Worm (Caenorhabditis elegans) whole organism, L2 larva: ENCODE data around the gene F15B9.6.
A peak's percentile ranks its signal among the peaks of the same experiment; 100 is the strongest.
"Not testable (repeated sequence)": the region's sequence is repeated elsewhere in the genome, so short reads cannot be mapped to it uniquely, and the experiment has no call there.

Experiments
- C34F6.9 ChIP-seq: fragments of 150-350 bp; optimal IDR thresholded peaks from 2 replicates; lab custom pipeline; 2014; ENCODE audit warnings: missing biosample characterization, missing genetic modification characterization
- F13H6.1 ChIP-seq: sonication (generic microtip); optimal IDR thresholded peaks from 2 replicates; lab custom pipeline; 2016; ENCODE audit warnings: missing genetic modification characterization, missing compliant biosample characterization
- Y55F3AM.14 ChIP-seq: fragments of 200-800 bp; sonication (Bioruptor generic); optimal IDR thresholded peaks from 2 replicates; lab custom pipeline; 2018; ENCODE audit warnings: mild to moderate bottlenecking, missing genetic modification characterization, missing compliant biosample characterization
- aly-2 ChIP-seq: fragments of 150-350 bp; optimal IDR thresholded peaks from 2 replicates; lab custom pipeline; 2014; ENCODE audit warnings: missing biosample characterization, missing genetic modification characterization
- ama-1 ChIP-seq: fragments of 150-350 bp; optimal IDR thresholded peaks from 2 replicates; lab custom pipeline; 2018; ENCODE audit warnings: inconsistent platforms
- ceh-16 ChIP-seq: fragments of 150-350 bp; optimal IDR thresholded peaks from 2 replicates; lab custom pipeline; 2014; ENCODE audit warnings: missing biosample characterization, missing genetic modification characterization
- ceh-82 ChIP-seq: fragments of 150-350 bp; optimal IDR thresholded peaks from 2 replicates; lab custom pipeline; 2014; ENCODE audit warnings: missing biosample characterization, missing genetic modification characterization
- crh-2 ChIP-seq: sonication (generic microtip); optimal IDR thresholded peaks from 2 replicates; lab custom pipeline; 2017; ENCODE audit warnings: missing biosample characterization, missing genetic modification characterization
- fos-1 ChIP-seq: fragments of 150-350 bp; optimal IDR thresholded peaks from 2 replicates; lab custom pipeline; 2014; ENCODE audit warnings: missing biosample characterization, missing genetic modification characterization
- gmeb-1 ChIP-seq: fragments of 150-350 bp; optimal IDR thresholded peaks from 2 replicates; lab custom pipeline; 2014; ENCODE audit warnings: missing biosample characterization, missing genetic modification characterization
- lin-11 ChIP-seq: fragments of 150-350 bp; sonication (generic microtip); optimal IDR thresholded peaks from 2 replicates; lab custom pipeline; 2014; ENCODE audit warnings: missing biosample characterization, missing genetic modification characterization, inconsistent platforms, mixed read lengths
- lin-13 ChIP-seq: fragments of 150-350 bp; optimal IDR thresholded peaks from 2 replicates; lab custom pipeline; 2014; ENCODE audit warnings: missing biosample characterization, missing genetic modification reagents, missing genetic modification characterization
- lsy-2 ChIP-seq, 2 experiments: fragments of 150-350 bp in 1 of 2; sonication (generic microtip) in 1 of 2; optimal IDR thresholded peaks; 2 replicates each; lab custom pipeline; 2014 to 2017; ENCODE audit warnings: missing biosample characterization in 2 of 2, missing genetic modification characterization in 2 of 2
- mab-5 ChIP-seq: fragments of 150-350 bp; optimal IDR thresholded peaks from 2 replicates; lab custom pipeline; 2014; ENCODE audit warnings: missing biosample characterization, missing genetic modification characterization
- nhr-10 ChIP-seq: sonication (generic microtip); optimal IDR thresholded peaks from 2 replicates; lab custom pipeline; 2017; ENCODE audit warnings: missing biosample characterization, missing genetic modification characterization
- nhr-11 ChIP-seq: fragments of 150-350 bp; optimal IDR thresholded peaks from 2 replicates; lab custom pipeline; 2014; ENCODE audit warnings: missing biosample characterization, missing genetic modification characterization
- nhr-12 ChIP-seq: fragments of 150-350 bp; optimal IDR thresholded peaks from 2 replicates; lab custom pipeline; 2014; ENCODE audit warnings: missing biosample characterization, missing genetic modification characterization
- nhr-129 ChIP-seq: fragments of 150-350 bp; optimal IDR thresholded peaks from 2 replicates; lab custom pipeline; 2014; ENCODE audit warnings: missing biosample characterization, missing genetic modification characterization
- nhr-21 ChIP-seq: fragments of 150-350 bp; optimal IDR thresholded peaks from 2 replicates; lab custom pipeline; 2014; ENCODE audit warnings: missing biosample characterization, missing genetic modification characterization
- nhr-25 ChIP-seq: fragments of 150-350 bp; sonication (generic microtip); optimal IDR thresholded peaks from 3 replicates; lab custom pipeline; 2014; ENCODE audit warnings: missing biosample characterization, missing genetic modification characterization
- nhr-6 ChIP-seq: fragments of 150-350 bp; optimal IDR thresholded peaks from 2 replicates; lab custom pipeline; 2014; ENCODE audit warnings: missing biosample characterization, missing genetic modification characterization
- nhr-77 ChIP-seq: fragments of 150-350 bp; optimal IDR thresholded peaks from 2 replicates; lab custom pipeline; 2014; ENCODE audit warnings: missing biosample characterization, missing genetic modification characterization
- peb-1 ChIP-seq: fragments of 150-350 bp; optimal IDR thresholded peaks from 2 replicates; lab custom pipeline; 2014; ENCODE audit warnings: missing biosample characterization, missing genetic modification characterization
- sem-4 ChIP-seq: fragments of 150-350 bp; optimal IDR thresholded peaks from 2 replicates; lab custom pipeline; 2014; ENCODE audit warnings: missing biosample characterization, missing genetic modification reagents, missing genetic modification characterization
- skn-1 ChIP-seq: sonication (generic microtip); optimal IDR thresholded peaks from 2 replicates; lab custom pipeline; 2017; ENCODE audit warnings: missing biosample characterization, missing genetic modification characterization
- sma-3 ChIP-seq: sonication (generic microtip); optimal IDR thresholded peaks from 2 replicates; lab custom pipeline; 2016; ENCODE audit warnings: missing genetic modification reagents, missing genetic modification characterization, missing compliant biosample characterization
- sma-9 ChIP-seq, 2 experiments: fragments of 150-350 bp in 1 of 2; sonication (generic microtip) in 1 of 2; optimal IDR thresholded peaks; 2 replicates each; lab custom pipeline; 2014 to 2016; ENCODE audit warnings: missing genetic modification characterization in 2 of 2, mild to moderate bottlenecking in 1 of 2, missing biosample characterization in 1 of 2, missing compliant biosample characterization in 1 of 2, missing genetic modification reagents in 1 of 2, moderate library complexity in 1 of 2
- unc-55 ChIP-seq: fragments of 150-350 bp; sonication (generic microtip); optimal IDR thresholded peaks from 3 replicates; lab custom pipeline; 2014; ENCODE audit warnings: missing biosample characterization, missing genetic modification reagents, missing genetic modification characterization
- unc-62 ChIP-seq: fragments of 150-350 bp; optimal IDR thresholded peaks from 2 replicates; lab custom pipeline; 2014; ENCODE audit warnings: missing biosample characterization, missing genetic modification reagents, missing genetic modification characterization
- zag-1 ChIP-seq: fragments of 150-350 bp; optimal IDR thresholded peaks from 2 replicates; lab custom pipeline; 2014; ENCODE audit warnings: missing biosample characterization, missing genetic modification characterization

F15B9.6 gene

ce11 chrV:13013844-13014243 is at the start of gene F15B9.6:
Gene F15B9.6 (plus strand): TSS chrV:13014144.
- no peak for TF ChIP-seq nhr-6 (tag; lab: Kevin White, UChicago)
- TF ChIP-seq aly-2 (tag; lab: Kevin White, UChicago) = no peak
- TF ChIP-seq nhr-77 (tag; lab: Kevin White, UChicago) = no peak
- TF ChIP-seq lin-11 (tag; lab: Kevin White, UChicago) = no peak
- no peak for TF ChIP-seq unc-62 (GFP tag; lab: Kevin White, UChicago)
- no peak for TF ChIP-seq nhr-10 (tag; lab: Kevin White, UChicago)
- TF ChIP-seq ceh-16 (tag; lab: Kevin White, UChicago) = no peak
- no peak for TF ChIP-seq mab-5 (tag; lab: Kevin White, UChicago)
- TF ChIP-seq skn-1 (tag; lab: Kevin White, UChicago) = no peak
- no peak for TF ChIP-seq nhr-11 (tag; lab: Kevin White, UChicago)
- TF ChIP-seq ceh-82 (tag; lab: Kevin White, UChicago) = no peak
- no peak for TF ChIP-seq lin-13 (GFP tag; lab: Kevin White, UChicago)
- TF ChIP-seq, all 48 proteins: peak for 0

- TF ChIP-seq lsy-2 (tag; optimal IDR thresholded peaks at IDR 0.05; lab: Kevin White, UChicago) = no peak
- TF ChIP-seq gmeb-1 (tag; lab: Kevin White, UChicago) = no peak
- no peak for TF ChIP-seq nhr-12 (tag; lab: Kevin White, UChicago)
- TF ChIP-seq mab-5 (tag; lab: Kevin White, UChicago) = no peak
- no peak for TF ChIP-seq ceh-82 (tag; lab: Kevin White, UChicago)
Measured at ce11 chrV:12967110-12967509, 46.8 kb upstream of the F15B9.6 start, which contains the start of gene R186.3. Gene R186.3 (minus strand): TSS chrV:12967210.

ce11 chrV:12967925-12968327 is 46.0 kb upstream of the F15B9.6 start, which contains the start of gene R186.8:
Gene R186.8 (minus strand): TSS chrV:12967982.
- TF ChIP-seq nhr-25 (tag; lab: Kevin White, UChicago) (peak; percentile 27), Y55F3AM.14 (GFP tag; lab: Kevin White, UChicago) (peak; percentile 73), lin-11 (tag; lab: Kevin White, UChicago) (peak; percentile 32), nhr-21 (peak; percentile 30), fos-1 (tag; lab: Kevin White, UChicago) (peak; percentile 3), sma-9 (GFP tag; optimal IDR thresholded peaks at IDR 0.05; lab: Kevin White, UChicago) (peak; percentile 55), unc-55 (GFP tag; lab: Kevin White, UChicago) (peak; percentile 46), nhr-129 (tag; lab: Kevin White, UChicago) (peak; percentile 60), sem-4 (tag; lab: Kevin White, UChicago) (peak; percentile 2), F13H6.1 (tag; lab: Kevin White, UChicago) (peak; percentile 68), lsy-2 (tag; optimal IDR thresholded peaks at IDR 0.05; lab: Kevin White, UChicago) (peak; percentile 56 to 94), C34F6.9 (tag; lab: Kevin White, UChicago) (peak; percentile 64), gmeb-1 (tag; lab: Kevin White, UChicago) (peak; percentile 39), crh-2 (tag; lab: Kevin White, UChicago) (peak; percentile 41), sma-3 (peak; percentile 91)
- TF ChIP-seq sma-9 (tag; optimal IDR thresholded peaks at IDR 0.05; lab: Kevin White, UChicago) = not testable (repeated sequence)
- TF ChIP-seq, all 48 proteins: peak for 15; not testable (repeated sequence) for 33

ce11 chrV:12968555-12968954 is 45.4 kb upstream of the F15B9.6 start, which contains the start of gene lin-46:
Gene lin-46 (plus strand): TSS chrV:12968855.
- TF ChIP-seq peb-1 (tag; lab: Kevin White, UChicago) (no peak), unc-55 (GFP tag; lab: Kevin White, UChicago) (no peak), lin-11 (tag; lab: Kevin White, UChicago) (no peak), ama-1 (lab: Kevin White, UChicago) (no peak)

- peak; percentile 28 for TF ChIP-seq nhr-129 (tag; lab: Kevin White, UChicago)
- peak; percentile 26 for TF ChIP-seq sem-4 (tag; lab: Kevin White, UChicago)
- no peak for TF ChIP-seq F13H6.1 (tag; lab: Kevin White, UChicago)
- no peak for TF ChIP-seq gmeb-1 (tag; lab: Kevin White, UChicago)
- peak; percentile 55 for TF ChIP-seq unc-55 (GFP tag; lab: Kevin White, UChicago)
- TF ChIP-seq C34F6.9 (tag; lab: Kevin White, UChicago) = peak; percentile 45
- TF ChIP-seq crh-2 (tag; lab: Kevin White, UChicago) = peak; percentile 4
- no peak for TF ChIP-seq zag-1 (tag; lab: Kevin White, UChicago)
- peak; percentile 58 for TF ChIP-seq lin-13 (GFP tag; lab: Kevin White, UChicago)
- no peak for TF ChIP-seq peb-1 (tag; lab: Kevin White, UChicago)
- TF ChIP-seq nhr-25 (tag; lab: Kevin White, UChicago) = peak; percentile 61
- peak; percentile 1 for TF ChIP-seq sma-9 (GFP tag; optimal IDR thresholded peaks at IDR 0.05; lab: Kevin White, UChicago)
- no peak for TF ChIP-seq sma-9 (tag; optimal IDR thresholded peaks at IDR 0.05; lab: Kevin White, UChicago)
- peak; percentile 28 to 84 for TF ChIP-seq lsy-2 (tag; optimal IDR thresholded peaks at IDR 0.05; lab: Kevin White, UChicago)
- TF ChIP-seq ceh-82 (tag; lab: Kevin White, UChicago) = no peak
- no peak for TF ChIP-seq unc-62 (GFP tag; lab: Kevin White, UChicago)
Measured at ce11 chrV:12970575-12971160, 43.3 kb upstream of the F15B9.6 start, which contains the start of gene pnn-1. Gene pnn-1 (plus strand): TSS chrV:12971110.
